Fruit fly (Drosophila melanogaster): ENCODE results near the gene swa.

Gene swa

DNA sequence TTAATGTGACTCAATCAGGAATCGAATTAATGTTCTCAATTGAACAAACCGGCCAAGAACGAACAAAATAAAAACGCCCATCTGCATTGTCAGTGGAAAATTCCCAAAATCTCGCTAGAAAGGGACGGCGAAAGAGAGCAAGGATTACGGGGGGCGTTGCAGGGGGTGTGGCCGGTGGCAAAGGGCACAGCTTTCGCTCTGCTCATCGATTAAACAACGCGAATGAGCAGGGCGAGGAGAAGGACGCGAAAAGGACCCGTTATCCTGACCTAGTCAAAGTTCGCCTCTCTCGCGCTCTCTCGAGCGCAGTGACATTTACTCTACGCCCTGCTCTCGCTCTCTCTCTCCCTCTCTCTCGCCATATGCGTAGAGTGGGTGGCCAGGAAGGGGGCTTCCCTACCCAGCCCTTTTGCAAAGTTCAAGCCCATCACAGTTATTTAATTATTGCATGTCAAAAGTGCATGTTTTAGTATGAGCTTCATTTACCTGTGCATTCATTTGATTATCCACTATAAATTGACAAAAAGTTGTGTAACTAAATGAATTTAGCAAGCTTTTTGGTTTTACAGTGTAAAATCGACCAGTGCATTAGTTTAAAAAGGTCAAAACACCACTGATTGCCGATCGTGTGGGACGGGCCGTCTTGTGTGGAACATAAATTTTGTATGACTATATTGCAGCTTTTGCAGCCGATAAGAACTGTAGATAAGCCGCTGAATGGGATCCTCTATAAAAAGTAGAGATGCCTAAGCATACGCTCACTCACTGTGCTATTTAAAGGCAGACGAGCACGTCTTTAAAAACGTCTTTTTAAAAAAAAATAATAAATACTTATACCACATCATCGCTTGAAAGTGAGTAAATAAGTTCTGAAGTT lies 26.5 kb downstream of the swa start (continued):
- TF ChIP-seq Sox14 (GFP tag; optimal IDR thresholded peaks at IDR 0.05) (peak; percentile 79), lz (GFP tag; optimal IDR thresholded peaks at IDR 0.05) (peak; percentile 60), Hr39 (GFP tag; optimal IDR thresholded peaks at IDR 0.05) (peak; percentile 63), Eip78C (GFP tag) (peak; percentile 82), Ets96B (tag; optimal IDR thresholded peaks at IDR 0.05) (peak; percentile 50), spab (GFP tag; optimal IDR thresholded peaks at IDR 0.05) (peak; percentile 35), topi (GFP tag; optimal IDR thresholded peaks at IDR 0.05) (peak; percentile 61), Hr4 (GFP tag; optimal IDR thresholded peaks at IDR 0.05) (peak; percentile 63), CG16779 (tag; optimal IDR thresholded peaks at IDR 0.05) (peak; percentile 34), salr (GFP tag; optimal IDR thresholded peaks at IDR 0.05) (peak; percentile 20 to 46), CG10631 (GFP tag; optimal IDR thresholded peaks at IDR 0.05) (peak; percentile 66), CG1621 (tag; optimal IDR thresholded peaks at IDR 0.05) (peak; percentile 37), CG7368 (GFP tag; optimal IDR thresholded peaks at IDR 0.05) (peak; percentile 32), Smox (GFP tag; optimal IDR thresholded peaks at IDR 0.05) (peak; percentile 57), Sox15 (GFP tag; optimal IDR thresholded peaks at IDR 0.05) (peak; percentile 40), CG34406 (GFP tag; optimal IDR thresholded peaks at IDR 0.05) (peak; percentile 55), achi (GFP tag; optimal IDR thresholded peaks at IDR 0.05) (peak; percentile 48), esn (GFP tag; optimal IDR thresholded peaks at IDR 0.05) (peak; percentile 76), CG3919 (GFP tag; optimal IDR thresholded peaks at IDR 0.05) (peak; percentile 47), Ets21C (GFP tag; optimal IDR thresholded peaks at IDR 0.05) (peak; percentile 51), CG6276 (GFP tag; optimal IDR thresholded peaks at IDR 0.05) (peak; percentile 26), pdm3 (GFP tag; optimal IDR thresholded peaks at IDR 0.05) (peak; percentile 64), Sox102F (GFP tag; optimal IDR thresholded peaks at IDR 0.05) (peak; percentile 47), Blimp-1 (GFP tag; optimal IDR thresholded peaks at IDR 0.05) (no peak), fd85E (GFP tag; optimal IDR thresholded peaks at IDR 0.05) (no peak)

dm6 chrX:6337702-6338101 lies 27.8 kb downstream of the swa start, which contains the start of gene CG3842:
CG3842 (plus strand) TSS chrX:6337762.
- TF ChIP-seq fd85E (GFP tag; optimal IDR thresholded peaks at IDR 0.05), result no peak
- peak; percentile 16 for TF ChIP-seq vri (GFP tag; optimal IDR thresholded peaks at IDR 0.05)
- no peak for TF ChIP-seq CG11902 (GFP tag; optimal IDR thresholded peaks at IDR 0.05)
- TF ChIP-seq svp (GFP tag), result peak; percentile 75

DNA sequence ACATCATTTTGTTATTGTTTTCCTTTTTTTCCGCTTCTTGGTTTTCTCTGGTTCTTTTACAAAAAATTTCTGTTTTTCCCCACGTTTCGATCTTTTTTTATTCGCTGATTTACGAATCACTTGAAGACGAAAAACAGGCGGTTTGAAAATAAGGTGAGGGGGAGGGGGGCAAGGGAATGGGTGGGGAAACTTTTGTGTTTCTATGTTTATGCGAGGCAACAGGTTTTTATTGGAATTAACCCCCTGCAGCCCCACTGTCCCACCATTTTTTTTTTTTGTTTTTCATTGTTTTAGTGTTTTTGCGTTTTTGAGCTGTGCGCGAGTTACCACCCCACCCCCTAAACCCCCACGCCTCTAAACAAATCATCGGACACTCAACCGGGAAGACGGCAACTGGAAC lies 30.6 kb downstream of the swa start:
- TF ChIP-seq CG6854 (GFP tag; optimal IDR thresholded peaks at IDR 0.05), result no peak
- no peak for TF ChIP-seq Eip93F (GFP tag; optimal IDR thresholded peaks at IDR 0.05)
- no peak for TF ChIP-seq CG3032 (tag; optimal IDR thresholded peaks at IDR 0.05)
- TF ChIP-seq CG8119 (GFP tag; IDR thresholded peaks at IDR 0.05), result no peak
- no peak for TF ChIP-seq Met (GFP tag; optimal IDR thresholded peaks at IDR 0.05)
- no peak for TF ChIP-seq fd59A (GFP tag; optimal IDR thresholded peaks at IDR 0.05)
- TF ChIP-seq Ets96B (tag; optimal IDR thresholded peaks at IDR 0.05), result no peak
- no peak for TF ChIP-seq pdm3 (GFP tag; optimal IDR thresholded peaks at IDR 0.05)
- no peak for TF ChIP-seq CG6163 (GFP tag; IDR thresholded peaks at IDR 0.05)
- no peak for TF ChIP-seq CG10631 (GFP tag; optimal IDR thresholded peaks at IDR 0.05)
- no peak for TF ChIP-seq Eip75B (GFP tag; optimal IDR thresholded peaks at IDR 0.05)

All from whole organism, prepupa.